Worm (Caenorhabditis elegans) whole organism, young adult: ENCODE data around the gene chup-1.
A peak's percentile ranks its signal among the peaks of the same experiment; 100 is the strongest.

Experiments
- B0019.2 ChIP-seq: fragments of 200-800 bp; sonication (Bioruptor generic); conservative IDR thresholded peaks from 2 replicates; pipeline ENCODE4 v1.3.6; 2022; ENCODE audit warnings: missing genetic modification reagents, missing genetic modification characterization, missing compliant biosample characterization
- B0035.1 ChIP-seq: sonication (generic microtip); optimal IDR thresholded peaks from 2 replicates; lab custom pipeline; 2016; ENCODE audit warnings: missing genetic modification characterization, mild to moderate bottlenecking, missing compliant biosample characterization, missing genotype, missing genetic modification reagents
- F10E7.11 ChIP-seq: sonication (generic microtip); optimal IDR thresholded peaks from 2 replicates; lab custom pipeline; 2017; ENCODE audit warnings: mild to moderate bottlenecking, missing genetic modification characterization, moderate library complexity, missing compliant biosample characterization
- F39B2.1 ChIP-seq: fragments of 200-800 bp; sonication (Bioruptor generic); IDR thresholded peaks from 2 replicates; pipeline ENCODE4 v1.3.6; 2022; ENCODE audit warnings: missing genetic modification reagents, missing genetic modification characterization, missing compliant biosample characterization
- F52B5.7 ChIP-seq: sonication (generic microtip); optimal IDR thresholded peaks from 2 replicates; lab custom pipeline; 2016; ENCODE audit warnings: mild to moderate bottlenecking, missing genetic modification characterization, missing compliant biosample characterization
- K12H6.12 ChIP-seq: fragments of 200-800 bp; sonication (Bioruptor generic); optimal IDR thresholded peaks from 2 replicates; lab custom pipeline; 2018; ENCODE audit warnings: mild to moderate bottlenecking, missing genetic modification characterization, missing compliant biosample characterization
- T26A5.8 ChIP-seq: sonication (generic microtip); optimal IDR thresholded peaks from 2 replicates; lab custom pipeline; 2016; ENCODE audit warnings: missing genetic modification characterization, missing compliant biosample characterization
- Y53F4B.3 ChIP-seq: fragments of 200-800 bp; sonication (Bioruptor generic); IDR thresholded peaks from 2 replicates; pipeline ENCODE4 v1.3.6; 2022; ENCODE audit warnings: missing genetic modification reagents, missing genetic modification characterization, missing compliant biosample characterization
- Y56A3A.18 ChIP-seq: fragments of 200-800 bp; sonication (Bioruptor generic); IDR thresholded peaks from 2 replicates; pipeline ENCODE4 v1.3.6; 2022; ENCODE audit warnings: missing genetic modification reagents, missing genetic modification characterization, missing compliant biosample characterization
- aptf-2 ChIP-seq: fragments of 200-800 bp; sonication (Bioruptor generic); conservative IDR thresholded peaks from 2 replicates; pipeline ENCODE4 v1.3.6; 2022; ENCODE audit warnings: missing genetic modification reagents, missing genetic modification characterization, missing compliant biosample characterization
- bed-1 ChIP-seq: fragments of 200-800 bp; sonication (Bioruptor generic); IDR thresholded peaks from 2 replicates; pipeline ENCODE4 v1.3.6; 2022; ENCODE audit warnings: missing genetic modification reagents, missing genetic modification characterization, missing compliant biosample characterization
- cebp-1 ChIP-seq, 2 experiments: fragments of 200-800 bp in 1 of 2; sonication (Bioruptor generic) in 1 of 2; sonication (generic microtip) in 1 of 2; IDR thresholded peaks in 1 of 2; optimal IDR thresholded peaks in 1 of 2; 2 replicates each; pipeline versions ENCODE4 v1.3.6 to Lab custom; 2017 to 2022; ENCODE audit warnings: missing compliant biosample characterization in 2 of 2, missing genetic modification characterization in 2 of 2, mild to moderate bottlenecking in 1 of 2, missing genetic modification reagents in 1 of 2, moderate library complexity in 1 of 2
- ceh-79 ChIP-seq: sonication (generic microtip); optimal IDR thresholded peaks from 2 replicates; lab custom pipeline; 2017; ENCODE audit warnings: mild to moderate bottlenecking, missing genetic modification characterization, missing compliant biosample characterization
- ceh-91 ChIP-seq: fragments of 200-800 bp; sonication (Bioruptor generic); IDR thresholded peaks from 2 replicates; pipeline ENCODE4 v1.3.6; 2022; ENCODE audit warnings: missing genetic modification reagents, missing genetic modification characterization, missing compliant biosample characterization
- egl-18 ChIP-seq: fragments of 200-800 bp; sonication (Bioruptor generic); IDR thresholded peaks from 2 replicates; pipeline ENCODE4 v1.3.6; 2022; ENCODE audit warnings: missing genetic modification reagents, missing genetic modification characterization, missing compliant biosample characterization
- ekl-4 ChIP-seq: fragments of 200-800 bp; sonication (Bioruptor generic); IDR thresholded peaks from 2 replicates; pipeline ENCODE4 v1.3.6; 2022; ENCODE audit warnings: missing genetic modification reagents, missing genetic modification characterization, missing compliant biosample characterization
- ets-4 ChIP-seq: fragments of 200-800 bp; sonication (Bioruptor generic); optimal IDR thresholded peaks from 2 replicates; lab custom pipeline; 2018; ENCODE audit warnings: mild to moderate bottlenecking, missing genetic modification characterization, missing compliant biosample characterization
- fkh-3 ChIP-seq: sonication (generic microtip); optimal IDR thresholded peaks from 2 replicates; lab custom pipeline; 2016; ENCODE audit warnings: mild to moderate bottlenecking, missing genetic modification characterization, missing compliant biosample characterization
- hlh-12 ChIP-seq: sonication (generic microtip); optimal IDR thresholded peaks from 2 replicates; lab custom pipeline; 2016; ENCODE audit warnings: missing genetic modification characterization, missing compliant biosample characterization
- let-526 ChIP-seq: fragments of 200-800 bp; sonication (Bioruptor generic); IDR thresholded peaks from 2 replicates; pipeline ENCODE4 v1.3.6; 2022; ENCODE audit warnings: missing genetic modification reagents, missing genetic modification characterization, missing compliant biosample characterization
- lin-26 ChIP-seq: fragments of 200-800 bp; sonication (Bioruptor generic); IDR thresholded peaks from 2 replicates; pipeline ENCODE4 v1.3.6; 2022; ENCODE audit warnings: missing genetic modification reagents, missing genetic modification characterization, missing compliant biosample characterization
- lin-35 ChIP-seq, 3 experiments: fragments of 150-350 bp in 2 of 3; sonication (generic microtip) in 1 of 3; optimal IDR thresholded peaks; 2 replicates each; lab custom pipeline; 2014 to 2018; ENCODE audit warnings: missing biosample characterization in 3 of 3, missing genetic modification characterization in 3 of 3, missing genetic modification reagents in 3 of 3
- lin-54 ChIP-seq: fragments of 200-800 bp; sonication (Bioruptor generic); optimal IDR thresholded peaks from 2 replicates; lab custom pipeline; 2018; ENCODE audit warnings: mild to moderate bottlenecking, missing genetic modification characterization, missing compliant biosample characterization
- lsl-1 ChIP-seq: fragments of 200-800 bp; sonication (Bioruptor generic); optimal IDR thresholded peaks from 2 replicates; lab custom pipeline; 2018; ENCODE audit warnings: mild to moderate bottlenecking, missing genetic modification characterization, moderate library complexity, missing compliant biosample characterization
- mel-28 ChIP-seq: sonication (generic microtip); optimal IDR thresholded peaks from 2 replicates; lab custom pipeline; 2016; ENCODE audit warnings: borderline replicate concordance, mild to moderate bottlenecking, missing genetic modification characterization, missing compliant biosample characterization
- nhr-120 ChIP-seq: fragments of 200-800 bp; sonication (Bioruptor generic); IDR thresholded peaks from 2 replicates; pipeline ENCODE4 v1.3.6; 2022; ENCODE audit warnings: missing genetic modification characterization, missing compliant biosample characterization
- nhr-179 ChIP-seq: sonication (generic microtip); optimal IDR thresholded peaks from 2 replicates; lab custom pipeline; 2016; ENCODE audit warnings: mild to moderate bottlenecking, missing genetic modification characterization, missing compliant biosample characterization
- nhr-80 ChIP-seq: sonication (generic microtip); optimal IDR thresholded peaks from 2 replicates; lab custom pipeline; 2016; ENCODE audit warnings: missing genetic modification characterization, missing compliant biosample characterization
- rec-8 ChIP-seq, 2 experiments: sonication (generic microtip); optimal IDR thresholded peaks; 2 replicates each; lab custom pipeline; 2016; ENCODE audit warnings: mild to moderate bottlenecking in 2 of 2, missing genetic modification characterization in 2 of 2, missing genetic modification reagents in 2 of 2, missing genotype in 2 of 2, missing biosample characterization in 1 of 2, missing compliant biosample characterization in 1 of 2, moderate library complexity in 1 of 2
- repo-1 ChIP-seq: sonication (generic microtip); optimal IDR thresholded peaks from 2 replicates; lab custom pipeline; 2017; ENCODE audit warnings: mild to moderate bottlenecking, missing genetic modification characterization, missing compliant biosample characterization
- somi-1 ChIP-seq: fragments of 200-800 bp; sonication (Bioruptor generic); optimal IDR thresholded peaks from 2 replicates; lab custom pipeline; 2018; ENCODE audit warnings: mild to moderate bottlenecking, missing genetic modification characterization, missing compliant biosample characterization
- ztf-3 ChIP-seq: fragments of 200-800 bp; sonication (Bioruptor generic); optimal IDR thresholded peaks from 2 replicates; lab custom pipeline; 2018; ENCODE audit warnings: mild to moderate bottlenecking, missing genetic modification characterization, missing compliant biosample characterization
- ztf-6 ChIP-seq: fragments of 200-800 bp; sonication (Bioruptor generic); IDR thresholded peaks from 2 replicates; pipeline ENCODE4 v1.3.6; 2022; ENCODE audit warnings: missing genetic modification reagents, missing genetic modification characterization, missing compliant biosample characterization

Gene chup-1

ce11 chrX:8750209-8750608, 41.8 kb upstream of the chup-1 start:
- no peak for TF ChIP-seq cebp-1 (GFP tag; IDR thresholded peaks at IDR 0.05; lab: Robert Waterston, UW)
- TF ChIP-seq cebp-1 (tag; optimal IDR thresholded peaks at IDR 0.05; lab: Kevin White, UChicago), result peak; percentile 4
- TF ChIP-seq nhr-80, result peak; percentile 63
- TF ChIP-seq F52B5.7 (tag; lab: Kevin White, UChicago), result no peak
- TF ChIP-seq lin-35 (GFP tag; optimal IDR thresholded peaks at IDR 0.05; lab: Kevin White, UChicago), result no peak

DNA sequence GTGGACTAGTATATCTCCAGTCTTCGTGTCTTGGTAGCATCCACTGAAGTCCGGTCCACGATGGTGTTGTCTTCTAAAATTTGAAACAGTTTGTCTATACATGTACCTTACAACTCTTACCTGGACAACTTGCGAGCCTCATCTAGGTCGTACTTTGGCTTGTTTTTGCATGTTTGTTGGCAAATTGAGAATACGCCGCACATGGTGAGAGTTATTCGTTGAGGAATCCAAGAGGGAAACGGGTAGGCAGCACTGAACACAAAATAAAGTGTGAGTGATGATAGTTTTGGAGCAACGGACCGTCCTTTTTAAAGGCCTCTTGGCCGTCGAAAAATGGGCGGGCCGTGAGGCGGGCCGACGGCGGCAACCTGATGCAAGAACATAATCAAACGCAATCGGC, 41.3 kb upstream of the chup-1 start, which contains the start of gene asns-2:
Gene asns-2, minus strand, starts transcription at position 282 of the 400 bp plus-strand sequence.
- TF ChIP-seq lin-35 (GFP tag; optimal IDR thresholded peaks at IDR 0.05; lab: Kevin White, UChicago) (no peak), ztf-3 (GFP tag; lab: Kevin White, UChicago) (no peak), bed-1 (no peak), ceh-91 (GFP tag; lab: Robert Waterston, UW) (no peak), ets-4 (GFP tag; lab: Kevin White, UChicago) (no peak), F10E7.11 (no peak), egl-18 (GFP tag; lab: Robert Waterston, UW) (no peak), fkh-3 (tag; lab: Kevin White, UChicago) (no peak), K12H6.12 (no peak), ztf-6 (no peak), F39B2.1 (GFP tag; lab: Robert Waterston, UW) (no peak), somi-1 (GFP tag; lab: Kevin White, UChicago) (no peak), repo-1 (tag; lab: Kevin White, UChicago) (no peak), B0019.2 (GFP tag; lab: Robert Waterston, UW) (no peak), ceh-79 (tag; lab: Kevin White, UChicago) (no peak)
- TF ChIP-seq, all 124 proteins: peak for 0

DNA sequence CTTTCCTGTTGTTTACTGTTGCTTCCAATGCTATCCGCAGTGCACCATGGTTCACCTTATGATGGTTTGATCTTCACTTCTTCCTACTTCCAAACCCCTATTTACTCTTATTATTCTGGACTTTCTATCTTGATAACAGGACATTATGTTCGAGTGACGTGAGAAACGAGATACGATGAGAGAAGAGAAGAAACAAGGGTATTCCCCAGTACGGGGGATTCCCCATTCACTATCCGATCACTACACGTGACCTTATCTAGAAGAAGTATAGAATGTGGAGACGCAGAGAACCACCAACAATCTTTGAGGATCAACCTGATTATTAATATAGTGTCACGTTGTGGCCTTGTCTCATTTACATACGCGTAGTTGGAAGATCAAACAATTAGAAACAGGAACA, 39.4 kb upstream of the chup-1 start:
- TF ChIP-seq hlh-12 (tag; lab: Kevin White, UChicago) (no peak), nhr-80 (no peak), Y56A3A.18 (GFP tag; lab: Robert Waterston, UW) (no peak), lin-26 (GFP tag; lab: Robert Waterston, UW) (0 out of 2 replicates have a peak, but pooled peaks have one; percentile 37)

ce11 chrX:8754285-8754795, 37.6 kb upstream of the chup-1 start:
- TF ChIP-seq rec-8 (tag; optimal IDR thresholded peaks at IDR 0.05; lab: Kevin White, UChicago) (no peak), Y53F4B.3 (no peak), T26A5.8 (tag; lab: Kevin White, UChicago) (no peak), B0019.2 (GFP tag; lab: Robert Waterston, UW) (no peak), egl-18 (GFP tag; lab: Robert Waterston, UW) (no peak), let-526 (no peak), nhr-120 (GFP tag; lab: Robert Waterston, UW) (no peak), aptf-2 (GFP tag; lab: Robert Waterston, UW) (no peak), lsl-1 (GFP tag; lab: Kevin White, UChicago) (no peak), nhr-179 (tag; lab: Kevin White, UChicago) (no peak), somi-1 (GFP tag; lab: Kevin White, UChicago) (no peak)

DNA sequence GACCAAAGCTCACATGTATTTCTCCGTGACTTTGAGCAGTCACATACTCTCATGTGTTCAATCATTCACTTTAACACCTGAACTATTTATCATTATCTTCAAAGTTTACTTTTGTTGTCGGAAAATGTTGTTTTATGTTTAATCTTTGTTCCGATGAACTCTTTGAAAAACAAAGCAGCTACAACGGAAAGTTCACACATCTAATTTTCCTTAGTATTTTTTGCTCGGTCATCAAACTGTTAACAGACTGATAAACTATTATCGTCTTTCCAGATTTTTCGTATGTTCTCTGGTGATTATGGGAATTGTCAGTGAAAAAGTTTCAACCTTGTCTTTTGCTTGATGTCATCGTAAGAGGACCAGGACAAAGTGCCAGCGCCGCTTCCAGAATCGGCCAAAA, 36.0 kb upstream of the chup-1 start:
- TF ChIP-seq bed-1, result no peak
- TF ChIP-seq lin-54 (GFP tag; lab: Kevin White, UChicago), result no peak
- TF ChIP-seq ekl-4 (GFP tag; lab: Robert Waterston, UW), result no peak
- no peak for TF ChIP-seq B0035.1 (tag; lab: Kevin White, UChicago)
- TF ChIP-seq nhr-80, result peak; percentile 14
- TF ChIP-seq mel-28 (tag; lab: Kevin White, UChicago), result no peak
- no peak for TF ChIP-seq hlh-12 (tag; lab: Kevin White, UChicago)
